Fruit fly (Drosophila melanogaster): ENCODE data around the gene RpL30.

RpL30 gene

dm6 chr2L:18974063-18974779, 34.9 kb downstream of the RpL30 start, which contains the start of the genes L2HGDH and CG10431 (continued):
- TF ChIP-seq CG4404 (GFP tag; IDR thresholded peaks at IDR 0.05) (no peak), yki (optimal IDR thresholded peaks at IDR 0.05) (no peak), fd3F (GFP tag; optimal IDR thresholded peaks at IDR 0.05) (peak; percentile 44), Dref (GFP tag; IDR thresholded peaks at IDR 0.05) (no peak), CG16779 (GFP tag; IDR thresholded peaks at IDR 0.05) (no peak; the same call in 1 of the 2 replicates), CG31365 (tag; optimal IDR thresholded peaks at IDR 0.05) (peak; percentile 36), CG2129 (GFP tag; IDR thresholded peaks at IDR 0.05; ENCODE audit: partially characterized antibody) (no peak), dmrt11E (tag; optimal IDR thresholded peaks at IDR 0.05) (peak; percentile 47), CG32772 (GFP tag; IDR thresholded peaks at IDR 0.05) (no peak), CG10267 (tag; optimal IDR thresholded peaks at IDR 0.05) (peak; percentile 98), twi (tag; optimal IDR thresholded peaks at IDR 0.05) (peak; percentile 49), CG14965 (GFP tag; optimal IDR thresholded peaks at IDR 0.05; ENCODE audit: borderline replicate concordance) (no peak), eve (GFP tag; optimal IDR thresholded peaks at IDR 0.05) (no peak), ATbp (GFP tag; optimal IDR thresholded peaks at IDR 0.05) (peak; percentile 25), CG13296 (GFP tag; optimal IDR thresholded peaks at IDR 0.05) (peak; percentile 73), CG3838 (GFP tag; optimal IDR thresholded peaks at IDR 0.05) (peak; percentile 7), Nf-YC (tag; optimal IDR thresholded peaks at IDR 0.05) (peak; percentile 67), repo (GFP tag; optimal IDR thresholded peaks at IDR 0.05) (peak; percentile 30), MESR4 (GFP tag; optimal IDR thresholded peaks at IDR 0.05) (peak; percentile 54), CkIIα-i1 (GFP tag; IDR thresholded peaks at IDR 0.05) (no peak), CG11723 (GFP tag; optimal IDR thresholded peaks at IDR 0.05) (peak; percentile 37), CG5245 (GFP tag; optimal IDR thresholded peaks at IDR 0.05) (no peak), CG6175 (GFP tag; IDR thresholded peaks at IDR 0.05) (no peak), CG12391 (tag; optimal IDR thresholded peaks at IDR 0.05) (peak; percentile 85), Meics (GFP tag; optimal IDR thresholded peaks at IDR 0.05) (peak; percentile 72), CG17385 (GFP tag; optimal IDR thresholded peaks at IDR 0.05) (peak; percentile 58), CG9876 (GFP tag; optimal IDR thresholded peaks at IDR 0.05) (no peak), vfl (GFP tag; optimal IDR thresholded peaks at IDR 0.05) (no peak), Six4 (GFP tag; optimal IDR thresholded peaks at IDR 0.05) (peak; percentile 9), cwo (GFP tag; optimal IDR thresholded peaks at IDR 0.05) (peak; percentile 78), CG14667 (GFP tag; IDR thresholded peaks at IDR 0.05) (no peak), HLH4C (GFP tag; IDR thresholded peaks at IDR 0.05; ENCODE audit: partially characterized antibody) (no peak), chn (GFP tag; optimal IDR thresholded peaks at IDR 0.05) (peak; percentile 10), Hey (tag; optimal IDR thresholded peaks at IDR 0.05) (peak; percentile 46), prd (optimal IDR thresholded peaks at IDR 0.05) (no peak), prd (GFP tag; IDR thresholded peaks at IDR 0.05) (0 out of 3 replicates have a peak, but pooled peaks have one; percentile 9), Dek (tag; optimal IDR thresholded peaks at IDR 0.05) (peak; percentile 28), CG11085 (GFP tag; IDR thresholded peaks at IDR 0.05) (no peak), CG18476 (GFP tag; optimal IDR thresholded peaks at IDR 0.05) (peak; percentile 62), HmgD (GFP tag; optimal IDR thresholded peaks at IDR 0.05) (no peak), NfI (GFP tag; optimal IDR thresholded peaks at IDR 0.05) (peak; percentile 57), Elba2 (GFP tag; optimal IDR thresholded peaks at IDR 0.05) (no peak), CG14050 (GFP tag; IDR thresholded peaks at IDR 0.05) (no peak), CG14014 (GFP tag; IDR thresholded peaks at IDR 0.05) (no peak; the same call in 1 of the 2 replicates), CG4424 (GFP tag; optimal IDR thresholded peaks at IDR 0.05) (peak; percentile 76), CG12769 (tag; optimal IDR thresholded peaks at IDR 0.05) (peak; percentile 72), CG17802 (tag; optimal IDR thresholded peaks at IDR 0.05) (no peak), CG3726 (GFP tag; IDR thresholded peaks at IDR 0.05) (no peak), CG12104 (GFP tag; optimal IDR thresholded peaks at IDR 0.05) (peak; percentile 72), lbe (GFP tag; optimal IDR thresholded peaks at IDR 0.05) (peak; percentile 77)

Measured in whole organism, embryonic.